Worm (Caenorhabditis elegans) whole organism, L1 larva: ENCODE data around the gene C35A5.10.

Experiments
- F16B12.6 ChIP-seq: fragments of 150-350 bp; optimal IDR thresholded peaks from 2 replicates; lab custom pipeline; 2014; ENCODE audit warnings: missing biosample characterization, missing genetic modification characterization
- Y116A8C.19 ChIP-seq: sonication (generic microtip); optimal IDR thresholded peaks from 2 replicates; lab custom pipeline; 2016; ENCODE audit warnings: missing compliant biosample characterization, missing genetic modification characterization, borderline replicate concordance
- alr-1 ChIP-seq: fragments of 200-800 bp; sonication (Bioruptor generic); optimal IDR thresholded peaks from 2 replicates; lab custom pipeline; 2018; ENCODE audit warnings: borderline replicate concordance, mild to moderate bottlenecking, missing genetic modification characterization, missing compliant biosample characterization
- aly-2 ChIP-seq: fragments of 150-350 bp; optimal IDR thresholded peaks from 2 replicates; lab custom pipeline; 2014; ENCODE audit warnings: missing biosample characterization, missing genetic modification characterization
- blmp-1 ChIP-seq: fragments of 150-350 bp; optimal IDR thresholded peaks from 2 replicates; lab custom pipeline; 2014; ENCODE audit warnings: missing biosample characterization, missing genetic modification characterization
- ceh-63 ChIP-seq: fragments of 200-800 bp; sonication (Bioruptor generic); optimal IDR thresholded peaks from 2 replicates; lab custom pipeline; 2018; ENCODE audit warnings: mild to moderate bottlenecking, missing genetic modification characterization, missing compliant biosample characterization
- ceh-8 ChIP-seq: fragments of 200-800 bp; sonication (Bioruptor generic); optimal IDR thresholded peaks from 2 replicates; lab custom pipeline; 2018; ENCODE audit warnings: mild to moderate bottlenecking, missing genetic modification characterization, moderate library complexity, missing compliant biosample characterization
- ceh-82 ChIP-seq, 3 experiments: fragments of 150-350 bp in 1 of 3; sonication (generic microtip) in 2 of 3; optimal IDR thresholded peaks; 2 replicates each; lab custom pipeline; 2014 to 2017; ENCODE audit warnings: missing biosample characterization in 3 of 3, missing genetic modification characterization in 3 of 3
- dpl-1 ChIP-seq, 3 experiments: fragments of 150-350 bp in 2 of 3; sonication (generic microtip) in 1 of 3; optimal IDR thresholded peaks; 2 replicates each; lab custom pipeline; 2014 to 2017; ENCODE audit warnings: missing biosample characterization in 3 of 3, missing genetic modification characterization in 3 of 3, missing genetic modification reagents in 3 of 3
- dsc-1 ChIP-seq: sonication (generic microtip); optimal IDR thresholded peaks from 2 replicates; lab custom pipeline; 2016; ENCODE audit warnings: mild to moderate bottlenecking, missing genetic modification characterization, missing compliant biosample characterization
- ets-5 ChIP-seq: fragments of 200-800 bp; sonication (Bioruptor generic); IDR thresholded peaks from 2 replicates; pipeline ENCODE4 v1.3.6; 2022; ENCODE audit warnings: missing genetic modification characterization, missing compliant biosample characterization
- fkh-10 ChIP-seq: sonication (generic microtip); optimal IDR thresholded peaks from 2 replicates; lab custom pipeline; 2017; ENCODE audit warnings: missing biosample characterization, missing genetic modification reagents, missing genetic modification characterization
- fos-1 ChIP-seq: fragments of 150-350 bp; optimal IDR thresholded peaks from 2 replicates; lab custom pipeline; 2014; ENCODE audit warnings: missing biosample characterization, missing genetic modification characterization
- grh-1 ChIP-seq: fragments of 200-800 bp; sonication (Bioruptor generic); IDR thresholded peaks from 2 replicates; pipeline ENCODE4 v1.3.6; 2022; ENCODE audit warnings: missing genetic modification reagents, missing genetic modification characterization, missing compliant biosample characterization
- hpl-2 ChIP-seq: fragments of 150-350 bp; optimal IDR thresholded peaks from 2 replicates; lab custom pipeline; 2014; ENCODE audit warnings: missing biosample characterization, missing genetic modification reagents, missing genetic modification characterization
- isw-1 ChIP-seq: fragments of 200-800 bp; sonication (Bioruptor generic); IDR thresholded peaks from 2 replicates; pipeline ENCODE4 v1.3.6; 2022; ENCODE audit warnings: missing genetic modification characterization, missing compliant biosample characterization
- jun-1 ChIP-seq: fragments of 150-350 bp; optimal IDR thresholded peaks from 2 replicates; lab custom pipeline; 2014; ENCODE audit warnings: missing biosample characterization, missing genetic modification reagents, missing genetic modification characterization
- lin-15B ChIP-seq: fragments of 150-350 bp; sonication (generic microtip); optimal IDR thresholded peaks from 3 replicates; lab custom pipeline; 2014; ENCODE audit warnings: missing biosample characterization, missing genetic modification characterization
- lin-35 ChIP-seq, 2 experiments: fragments of 150-350 bp; optimal IDR thresholded peaks; 2 replicates each; lab custom pipeline; 2014; ENCODE audit warnings: missing biosample characterization in 2 of 2, missing genetic modification characterization in 2 of 2, missing genetic modification reagents in 2 of 2
- lin-39 ChIP-seq: fragments of 150-350 bp; optimal IDR thresholded peaks from 2 replicates; lab custom pipeline; 2014; ENCODE audit warnings: missing biosample characterization, missing genetic modification reagents, missing genetic modification characterization
- lir-3 ChIP-seq: sonication (generic microtip); optimal IDR thresholded peaks from 2 replicates; lab custom pipeline; 2016; ENCODE audit warnings: mild to moderate bottlenecking, missing genetic modification characterization, moderate library complexity, missing compliant biosample characterization; ENCODE audit not compliant: poor library complexity
- mef-2 ChIP-seq: fragments of 150-350 bp; optimal IDR thresholded peaks from 2 replicates; lab custom pipeline; 2014; ENCODE audit warnings: missing biosample characterization, missing genetic modification characterization
- nhr-12 ChIP-seq: sonication (generic microtip); optimal IDR thresholded peaks from 2 replicates; lab custom pipeline; 2017; ENCODE audit warnings: missing biosample characterization, missing genetic modification characterization
- nhr-19 ChIP-seq: fragments of 200-800 bp; sonication (Bioruptor generic); conservative IDR thresholded peaks from 2 replicates; pipeline ENCODE4 v1.3.6; 2022; ENCODE audit warnings: missing genetic modification characterization, missing compliant biosample characterization
- nhr-28 ChIP-seq: fragments of 150-350 bp; optimal IDR thresholded peaks from 2 replicates; lab custom pipeline; 2014; ENCODE audit warnings: missing biosample characterization, missing genetic modification characterization
- nhr-47 ChIP-seq: sonication (generic microtip); optimal IDR thresholded peaks from 2 replicates; lab custom pipeline; 2016; ENCODE audit warnings: mild to moderate bottlenecking, missing genetic modification characterization, moderate library complexity, missing compliant biosample characterization
- nhr-71 ChIP-seq: sonication (generic microtip); optimal IDR thresholded peaks from 2 replicates; lab custom pipeline; 2016; ENCODE audit warnings: mild to moderate bottlenecking, missing genetic modification characterization, moderate library complexity, missing compliant biosample characterization
- nhr-76 ChIP-seq: sonication (generic microtip); optimal IDR thresholded peaks from 2 replicates; lab custom pipeline; 2017; ENCODE audit warnings: missing biosample characterization, missing genetic modification characterization
- nhr-84 ChIP-seq: sonication (generic microtip); optimal IDR thresholded peaks from 2 replicates; lab custom pipeline; 2017; ENCODE audit warnings: missing biosample characterization, missing genetic modification characterization
- nhr-85 ChIP-seq: sonication (generic microtip); peaks from one replicate; lab custom pipeline; 2016; ENCODE audit warnings: missing genetic modification characterization, inconsistent platforms, missing compliant biosample characterization
- pag-3 ChIP-seq: sonication (generic microtip); optimal IDR thresholded peaks from 2 replicates; lab custom pipeline; 2017; ENCODE audit warnings: missing genetic modification characterization, mild to moderate bottlenecking, missing compliant biosample characterization, antibody characterized with exemption, borderline replicate concordance; ENCODE audit not compliant: insufficient read depth
- pax-3 ChIP-seq: fragments of 200-800 bp; sonication (Bioruptor generic); optimal IDR thresholded peaks from 2 replicates; lab custom pipeline; 2018; ENCODE audit warnings: mild to moderate bottlenecking, missing genetic modification characterization, moderate library complexity, missing compliant biosample characterization
- pqm-1 ChIP-seq: sonication (generic microtip); optimal IDR thresholded peaks from 3 replicates; lab custom pipeline; 2017; ENCODE audit warnings: missing biosample characterization, missing genetic modification characterization
- rnt-1 ChIP-seq: sonication (generic microtip); optimal IDR thresholded peaks from 2 replicates; lab custom pipeline; 2016; ENCODE audit warnings: mild to moderate bottlenecking, missing genetic modification characterization, moderate library complexity, missing compliant biosample characterization
- skn-1 ChIP-seq: fragments of 150-350 bp; optimal IDR thresholded peaks from 2 replicates; lab custom pipeline; 2014; ENCODE audit warnings: missing biosample characterization, missing genetic modification characterization
- snu-23 ChIP-seq: sonication (generic microtip); optimal IDR thresholded peaks from 2 replicates; lab custom pipeline; 2016; ENCODE audit warnings: missing genetic modification characterization, missing compliant biosample characterization
- sptf-1 ChIP-seq: fragments of 150-350 bp; optimal IDR thresholded peaks from 2 replicates; lab custom pipeline; 2014; ENCODE audit warnings: missing biosample characterization, missing genetic modification characterization
- sup-37 ChIP-seq: fragments of 200-800 bp; sonication (Bioruptor generic); optimal IDR thresholded peaks from 2 replicates; lab custom pipeline; 2018; ENCODE audit warnings: mild to moderate bottlenecking, missing genetic modification characterization, missing compliant biosample characterization
- tbx-2 ChIP-seq: sonication (generic microtip); optimal IDR thresholded peaks from 2 replicates; lab custom pipeline; 2016; ENCODE audit warnings: missing genetic modification characterization, missing compliant biosample characterization
- tlp-1 ChIP-seq: fragments of 150-350 bp; optimal IDR thresholded peaks from 2 replicates; lab custom pipeline; 2014; ENCODE audit warnings: missing biosample characterization, missing genetic modification characterization
- unc-130 ChIP-seq: fragments of 150-350 bp; optimal IDR thresholded peaks from 2 replicates; lab custom pipeline; 2017; ENCODE audit warnings: missing biosample characterization, missing genetic modification characterization, inconsistent platforms
- unc-30 ChIP-seq: sonication (generic microtip); optimal IDR thresholded peaks from 2 replicates; lab custom pipeline; 2017; ENCODE audit warnings: missing biosample characterization, missing genetic modification characterization
- unc-86 ChIP-seq: sonication (generic microtip); optimal IDR thresholded peaks from 2 replicates; lab custom pipeline; 2016; ENCODE audit warnings: missing genetic modification characterization, missing compliant biosample characterization
- unc-98 ChIP-seq: fragments of 200-800 bp; sonication (Bioruptor generic); IDR thresholded peaks from 2 replicates; pipeline ENCODE4 v1.3.6; 2022; ENCODE audit warnings: missing genetic modification characterization, missing compliant biosample characterization
- vab-15 ChIP-seq: sonication (generic microtip); optimal IDR thresholded peaks from 2 replicates; lab custom pipeline; 2017; ENCODE audit warnings: missing genotype, mild to moderate bottlenecking, missing genetic modification characterization, missing compliant biosample characterization
- zag-1 ChIP-seq: fragments of 150-350 bp; optimal IDR thresholded peaks from 2 replicates; lab custom pipeline; 2014; ENCODE audit warnings: missing biosample characterization, missing genetic modification characterization

C35A5.10 gene

ce11 chrV:10528500-10528899 is 24.5 kb downstream of the C35A5.10 start, which contains the start of gene F25D1.3:
TSS of gene F25D1.3 (plus strand) at chrV:10528724.
- no peak for TF ChIP-seq ets-5
- TF ChIP-seq blmp-1 = peak; percentile 96
- TF ChIP-seq, all 84 proteins: peak for 1

- peak; percentile 93 for TF ChIP-seq blmp-1
- no peak for TF ChIP-seq lin-35 (GFP tag; optimal IDR thresholded peaks at IDR 0.05; lab: Kevin White, UChicago)
These were observed 25.6 kb downstream of the C35A5.10 start for ce11 chrV:10529600-10529999.

- TF ChIP-seq jun-1 (tag; lab: Kevin White, UChicago) (no peak), tlp-1 (tag; lab: Kevin White, UChicago) (no peak), lir-3 (tag; lab: Kevin White, UChicago) (no peak), zag-1 (no peak), pax-3 (tag; lab: Kevin White, UChicago) (no peak), sup-37 (GFP tag; lab: Kevin White, UChicago) (no peak)
- TF ChIP-seq, all 84 proteins: peak for 0
These were observed 28.7 kb downstream of the C35A5.10 start, which contains the start of gene txt-10 for ce11 chrV:10532725-10533124. TSS of gene txt-10 (minus strand) at chrV:10532825.

ce11 chrV:10535325-10535724 is 31.3 kb downstream of the C35A5.10 start:
- TF ChIP-seq lin-15B (tag; lab: Kevin White, UChicago) (no peak), rnt-1 (tag; lab: Kevin White, UChicago) (peak; percentile 16), nhr-19 (GFP tag; lab: Robert Waterston, UW) (no peak), pqm-1 (tag; lab: Kevin White, UChicago) (no peak), snu-23 (GFP tag; lab: Kevin White, UChicago) (peak; percentile 45), unc-98 (GFP tag; lab: Robert Waterston, UW) (no peak), nhr-76 (tag; lab: Kevin White, UChicago) (no peak), lin-35 (GFP tag; optimal IDR thresholded peaks at IDR 0.05; lab: Kevin White, UChicago) (peak; percentile 7 to 56), lir-3 (tag; lab: Kevin White, UChicago) (no peak), ceh-8 (no peak), Y116A8C.19 (tag; lab: Kevin White, UChicago) (no peak), unc-130 (tag; lab: Kevin White, UChicago) (no peak), aly-2 (tag; lab: Kevin White, UChicago) (no peak), pag-3 (no peak), vab-15 (tag; lab: Kevin White, UChicago) (no peak), zag-1 (no peak), unc-30 (tag; lab: Kevin White, UChicago) (no peak), nhr-47 (tag; lab: Kevin White, UChicago) (no peak), ceh-82 (tag; optimal IDR thresholded peaks at IDR 0.05; lab: Kevin White, UChicago) (no peak), nhr-12 (tag; lab: Kevin White, UChicago) (no peak), isw-1 (GFP tag; lab: Robert Waterston, UW) (no peak), dsc-1 (tag; lab: Kevin White, UChicago) (no peak), ceh-63 (GFP tag; lab: Kevin White, UChicago) (no peak), tbx-2 (tag; lab: Kevin White, UChicago) (no peak), nhr-28 (no peak), skn-1 (tag; lab: Kevin White, UChicago) (no peak), fos-1 (tag; lab: Kevin White, UChicago) (no peak), fkh-10 (GFP tag; lab: Kevin White, UChicago) (no peak), dpl-1 (GFP tag; optimal IDR thresholded peaks at IDR 0.05; lab: Kevin White, UChicago) (peak in 2 of 3 experiments; percentile 14 to 35), lin-39 (tag; lab: Kevin White, UChicago) (no peak), pax-3 (tag; lab: Kevin White, UChicago) (no peak), nhr-71 (tag; lab: Kevin White, UChicago) (peak; percentile 63), hpl-2 (no peak), alr-1 (tag; lab: Kevin White, UChicago) (no peak), blmp-1 (peak; percentile 44), tlp-1 (tag; lab: Kevin White, UChicago) (no peak), nhr-84 (no peak), unc-86 (tag; lab: Kevin White, UChicago) (no peak), sptf-1 (no peak), nhr-85 (no peak), F16B12.6 (no peak), grh-1 (GFP tag; lab: Robert Waterston, UW) (no peak), mef-2 (no peak)
